Worm (Caenorhabditis elegans): ENCODE results near the gene ZK1127.13.

Gene ZK1127.13

ce11 chrII:7059274-7059757 is 6.2 kb downstream of the ZK1127.13 start:
- TF ChIP-seq nhr-23 (tag; optimal IDR thresholded peaks at IDR 0.05) (peak; percentile 38), ztf-4 (tag; optimal IDR thresholded peaks at IDR 0.05) (no peak), nhr-43 (tag; optimal IDR thresholded peaks at IDR 0.05; ENCODE audit: poor library complexity, severe bottlenecking) (peak; percentile 48), mdl-1 (tag; optimal IDR thresholded peaks at IDR 0.05) (peak; percentile 60), pqm-1 (tag; optimal IDR thresholded peaks at IDR 0.05) (peak; percentile 58), elt-2 (tag; optimal IDR thresholded peaks at IDR 0.05) (peak; percentile 96), nhr-237 (tag; optimal IDR thresholded peaks at IDR 0.05) (no peak), elt-3 (tag; optimal IDR thresholded peaks at IDR 0.05) (peak in 1 of 3 experiments; percentile 76), egl-5 (tag; optimal IDR thresholded peaks at IDR 0.05) (peak; percentile 30), jun-1 (tag; optimal IDR thresholded peaks at IDR 0.05) (peak; percentile 46), nhr-67 (tag; optimal IDR thresholded peaks at IDR 0.05) (no peak), nfya-1 (tag; optimal IDR thresholded peaks at IDR 0.05; ENCODE audit: insufficient read depth) (peak; percentile 32), skn-1 (tag; optimal IDR thresholded peaks at IDR 0.05) (peak; percentile 53), unc-62 (GFP tag; optimal IDR thresholded peaks at IDR 0.05) (no peak), ceh-28 (tag; optimal IDR thresholded peaks at IDR 0.05) (peak; percentile 27), fos-1 (tag; optimal IDR thresholded peaks at IDR 0.05) (no peak), lsy-12 (tag; optimal IDR thresholded peaks at IDR 0.05) (no peak), fkh-10 (GFP tag; optimal IDR thresholded peaks at IDR 0.05) (no peak), egl-27 (tag; optimal IDR thresholded peaks at IDR 0.05) (no peak)

- peak; percentile 16 for TF ChIP-seq nhr-11 (tag; optimal IDR thresholded peaks at IDR 0.05)
- peak; percentile 96 for TF ChIP-seq elt-2 (tag; optimal IDR thresholded peaks at IDR 0.05)
- no peak for TF ChIP-seq nhr-67 (tag; optimal IDR thresholded peaks at IDR 0.05)
- TF ChIP-seq skn-1 (tag; optimal IDR thresholded peaks at IDR 0.05), result peak; percentile 82
- TF ChIP-seq pqm-1 (tag; optimal IDR thresholded peaks at IDR 0.05), result peak; percentile 93
- TF ChIP-seq nhr-25 (tag; optimal IDR thresholded peaks at IDR 0.05), result no peak
- peak; percentile 23 for TF ChIP-seq jun-1 (tag; optimal IDR thresholded peaks at IDR 0.05)
- no peak for TF ChIP-seq nhr-77 (tag; optimal IDR thresholded peaks at IDR 0.05)
- TF ChIP-seq nfya-1 (tag; optimal IDR thresholded peaks at IDR 0.05; ENCODE audit: insufficient read depth), result peak; percentile 7
- TF ChIP-seq pha-4 (tag; optimal IDR thresholded peaks at IDR 0.05), result peak; percentile 64
- TF ChIP-seq mdl-1 (tag; optimal IDR thresholded peaks at IDR 0.05), result peak; percentile 10
These were observed 7.1 kb downstream of the ZK1127.13 start for ce11 chrII:7060202-7060601.

- TF ChIP-seq nhr-25 (tag; optimal IDR thresholded peaks at IDR 0.05), result no peak
- peak; percentile 88 for TF ChIP-seq skn-1 (tag; optimal IDR thresholded peaks at IDR 0.05)
These were observed 7.7 kb downstream of the ZK1127.13 start for ce11 chrII:7060791-7061190.

ce11 chrII:7061730-7062129 is 8.6 kb downstream of the ZK1127.13 start, which contains the start of gene acs-6:
acs-6 (plus strand) TSS chrII:7062030.
- TF ChIP-seq nfya-1 (tag; optimal IDR thresholded peaks at IDR 0.05; ENCODE audit: insufficient read depth) (no peak), mdl-1 (tag; optimal IDR thresholded peaks at IDR 0.05) (no peak), ceh-28 (tag; optimal IDR thresholded peaks at IDR 0.05) (no peak), unc-39 (tag; optimal IDR thresholded peaks at IDR 0.05) (no peak), ceh-9 (tag; optimal IDR thresholded peaks at IDR 0.05) (no peak), lin-15B (tag; optimal IDR thresholded peaks at IDR 0.05) (no peak), elt-1 (tag; optimal IDR thresholded peaks at IDR 0.05) (no peak), ztf-11 (tag; optimal IDR thresholded peaks at IDR 0.05) (no peak), nhr-12 (tag; optimal IDR thresholded peaks at IDR 0.05) (no peak), ZK546.5 (tag; optimal IDR thresholded peaks at IDR 0.05) (no peak), nhr-43 (tag; optimal IDR thresholded peaks at IDR 0.05; ENCODE audit: poor library complexity, severe bottlenecking) (no peak), R02D3.7 (tag; optimal IDR thresholded peaks at IDR 0.05) (no peak), pha-4 (tag; optimal IDR thresholded peaks at IDR 0.05) (no peak), mml-1 (tag; optimal IDR thresholded peaks at IDR 0.05) (no peak), tbx-2 (tag; optimal IDR thresholded peaks at IDR 0.05) (no peak), nhr-76 (tag; optimal IDR thresholded peaks at IDR 0.05) (no peak)

- TF ChIP-seq egl-27 (tag; optimal IDR thresholded peaks at IDR 0.05) (no peak), jun-1 (tag; optimal IDR thresholded peaks at IDR 0.05) (no peak), ztf-11 (tag; optimal IDR thresholded peaks at IDR 0.05) (no peak), sea-2 (GFP tag; optimal IDR thresholded peaks at IDR 0.05) (no peak), lsy-12 (tag; optimal IDR thresholded peaks at IDR 0.05) (no peak), nhr-43 (tag; optimal IDR thresholded peaks at IDR 0.05; ENCODE audit: poor library complexity, severe bottlenecking) (no peak)
These were observed 12.3 kb downstream of the ZK1127.13 start, which contains the start of gene nos-2 for ce11 chrII:7065391-7065790. nos-2 (plus strand) TSS chrII:7065618.

All from whole organism, L3 larva.